Worm (Caenorhabditis elegans): ENCODE measurements around the gene F54D12.2.

DNA sequence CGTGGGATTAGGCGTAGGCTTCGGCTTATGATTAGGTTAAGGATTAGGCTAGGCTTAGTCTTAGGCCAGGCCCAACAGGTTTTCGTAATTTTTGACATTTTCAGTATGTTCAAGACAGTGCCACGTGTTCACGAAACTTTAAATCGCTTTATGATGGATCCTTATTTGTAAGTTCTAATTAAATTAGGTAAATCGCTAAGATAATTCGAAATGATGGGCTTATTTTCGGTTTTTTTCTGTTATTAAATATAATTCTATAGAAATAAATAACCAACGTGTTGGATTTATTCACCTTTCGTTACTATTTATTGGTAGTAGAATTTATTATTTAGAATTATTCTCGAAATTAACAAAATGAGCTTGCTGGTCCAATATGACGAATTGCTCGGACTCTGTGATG lies 3.0 kb downstream of the F54D12.2 start, which contains the start of gene Y51H7C.8:
- TF ChIP-seq tbx-37 (GFP tag; conservative IDR thresholded peaks at IDR 0.05) (no peak), tbx-11 (GFP tag; IDR thresholded peaks at IDR 0.05) (no peak)
